Worm (Caenorhabditis elegans) whole organism, L4 larva: ENCODE results near the gene cul-4.

Source experiments
- D1046.2 ChIP-seq: fragments of 200-800 bp; sonication (Bioruptor generic); IDR thresholded peaks from 2 replicates; pipeline ENCODE4 v1.3.6; 2022; ENCODE audit warnings: missing genetic modification characterization, missing compliant biosample characterization
- F10B5.3 ChIP-seq: sonication (generic microtip); optimal IDR thresholded peaks from 2 replicates; lab custom pipeline; 2016; ENCODE audit warnings: mild to moderate bottlenecking, missing genetic modification characterization, missing compliant biosample characterization
- F37D6.2 ChIP-seq: sonication (generic microtip); optimal IDR thresholded peaks from 2 replicates; lab custom pipeline; 2016; ENCODE audit warnings: mild to moderate bottlenecking, missing genetic modification characterization, missing compliant biosample characterization
- Y5F2A.4 ChIP-seq: fragments of 200-800 bp; sonication (Bioruptor generic); optimal IDR thresholded peaks from 2 replicates; lab custom pipeline; 2018; ENCODE audit warnings: mild to moderate bottlenecking, missing genetic modification characterization, missing compliant biosample characterization
- Y75B8A.6 ChIP-seq: fragments of 200-800 bp; sonication (Bioruptor generic); IDR thresholded peaks from 2 replicates; pipeline ENCODE4 v1.3.6; 2022; ENCODE audit warnings: missing genetic modification reagents, missing genetic modification characterization, missing compliant biosample characterization
- ZK337.2 ChIP-seq: fragments of 200-800 bp; sonication (Bioruptor generic); IDR thresholded peaks from 2 replicates; pipeline ENCODE4 v1.3.6; 2022; ENCODE audit warnings: missing genetic modification reagents, missing genetic modification characterization, missing compliant biosample characterization
- aha-1 ChIP-seq: fragments of 150-350 bp; peaks from one replicate; lab custom pipeline; 2014; ENCODE audit warnings: missing biosample characterization, missing genetic modification characterization
- arid-1 ChIP-seq: fragments of 200-800 bp; sonication (Bioruptor generic); conservative IDR thresholded peaks from 2 replicates; pipeline ENCODE4 v1.3.6; 2022; ENCODE audit warnings: missing genetic modification reagents, missing genetic modification characterization, missing compliant biosample characterization
- attf-4 ChIP-seq: sonication (generic microtip); optimal IDR thresholded peaks from 3 replicates; lab custom pipeline; 2017; ENCODE audit warnings: missing biosample characterization, missing genetic modification characterization
- ceh-82 ChIP-seq: sonication (generic microtip); optimal IDR thresholded peaks from 2 replicates; lab custom pipeline; 2017; ENCODE audit warnings: missing biosample characterization, missing genetic modification characterization
- ces-1 ChIP-seq: fragments of 150-350 bp; sonication (generic microtip); optimal IDR thresholded peaks from 4 replicates; lab custom pipeline; 2014; ENCODE audit warnings: missing biosample characterization, missing genetic modification reagents, missing genetic modification characterization
- daf-16 ChIP-seq, 3 experiments: sonication (generic microtip); optimal IDR thresholded peaks; 2 replicates each; lab custom pipeline; 2016 to 2017; ENCODE audit warnings: missing genetic modification characterization in 3 of 3, missing genetic modification reagents in 3 of 3, mild to moderate bottlenecking in 2 of 3, missing compliant biosample characterization in 2 of 3, missing biosample characterization in 1 of 3, moderate library complexity in 1 of 3
- dmd-6 ChIP-seq: fragments of 200-800 bp; sonication (Bioruptor generic); IDR thresholded peaks from 2 replicates; pipeline ENCODE4 v1.3.6; 2022; ENCODE audit warnings: missing genetic modification reagents, missing genetic modification characterization, missing compliant biosample characterization
- dmd-8 ChIP-seq: fragments of 200-800 bp; sonication (Bioruptor generic); IDR thresholded peaks from 2 replicates; pipeline ENCODE4 v1.3.6; 2022; ENCODE audit warnings: missing genetic modification characterization, missing compliant biosample characterization
- dve-1 ChIP-seq: sonication (generic microtip); optimal IDR thresholded peaks from 2 replicates; lab custom pipeline; 2017; ENCODE audit warnings: antibody characterized with exemption, mild to moderate bottlenecking, missing genetic modification characterization, missing compliant biosample characterization; ENCODE audit not compliant: insufficient read depth
- egl-43 ChIP-seq: fragments of 200-800 bp; sonication (Bioruptor generic); IDR thresholded peaks from 2 replicates; pipeline ENCODE4 v1.3.6; 2022; ENCODE audit warnings: missing genetic modification reagents, missing genetic modification characterization, missing compliant biosample characterization
- fos-1 ChIP-seq: fragments of 150-350 bp; optimal IDR thresholded peaks from 2 replicates; lab custom pipeline; 2014; ENCODE audit warnings: missing biosample characterization, missing genetic modification characterization
- hif-1 ChIP-seq, 2 experiments: sonication (generic microtip); optimal IDR thresholded peaks; 2 replicates each; lab custom pipeline; 2016 to 2017; ENCODE audit warnings: missing compliant biosample characterization in 2 of 2, missing genetic modification characterization in 2 of 2, missing genetic modification reagents in 2 of 2, missing genotype in 2 of 2, mild to moderate bottlenecking in 1 of 2
- hlh-11 ChIP-seq: fragments of 200-800 bp; sonication (Bioruptor generic); optimal IDR thresholded peaks from 2 replicates; lab custom pipeline; 2018; ENCODE audit warnings: mild to moderate bottlenecking, missing genetic modification characterization, missing compliant biosample characterization
- hlh-30 ChIP-seq: sonication (generic microtip); optimal IDR thresholded peaks from 2 replicates; lab custom pipeline; 2017; ENCODE audit warnings: antibody characterized with exemption, mild to moderate bottlenecking, missing genetic modification characterization, missing compliant biosample characterization; ENCODE audit not compliant: insufficient read depth
- jun-1 ChIP-seq: fragments of 150-350 bp; optimal IDR thresholded peaks from 2 replicates; lab custom pipeline; 2014; ENCODE audit warnings: missing biosample characterization, missing genetic modification reagents, missing genetic modification characterization
- lin-1 ChIP-seq: fragments of 200-800 bp; sonication (Bioruptor generic); IDR thresholded peaks from 2 replicates; pipeline ENCODE4 v1.3.6; 2022; ENCODE audit warnings: missing genetic modification reagents, missing genetic modification characterization, missing compliant biosample characterization
- lin-39 ChIP-seq: fragments of 150-350 bp; optimal IDR thresholded peaks from 2 replicates; lab custom pipeline; 2014; ENCODE audit warnings: missing biosample characterization, missing genetic modification reagents, missing genetic modification characterization
- lir-3 ChIP-seq: sonication (generic microtip); optimal IDR thresholded peaks from 2 replicates; lab custom pipeline; 2016; ENCODE audit warnings: mild to moderate bottlenecking, missing genetic modification characterization, missing compliant biosample characterization
- lsy-2 ChIP-seq, 2 experiments: fragments of 150-350 bp in 1 of 2; sonication (generic microtip) in 1 of 2; optimal IDR thresholded peaks; 2 replicates each; lab custom pipeline; 2014 to 2017; ENCODE audit warnings: missing biosample characterization in 2 of 2, missing genetic modification characterization in 2 of 2
- madf-5 ChIP-seq, 2 experiments: fragments of 200-800 bp; sonication (Bioruptor generic); IDR thresholded peaks; 2 replicates each; pipeline ENCODE4 v1.3.6; 2022; ENCODE audit warnings: missing compliant biosample characterization in 2 of 2, missing genetic modification characterization in 2 of 2
- mdl-1 ChIP-seq, 2 experiments: fragments of 150-350 bp in 1 of 2; sonication (generic microtip) in 1 of 2; optimal IDR thresholded peaks; 2 replicates each; lab custom pipeline; 2014 to 2017; ENCODE audit warnings: missing biosample characterization in 2 of 2, missing genetic modification characterization in 2 of 2
- mdt-29 ChIP-seq: fragments of 200-800 bp; sonication (Bioruptor generic); IDR thresholded peaks from 2 replicates; pipeline ENCODE4 v1.3.6; 2022; ENCODE audit warnings: missing genetic modification reagents, missing genetic modification characterization, missing compliant biosample characterization
- mxl-2 ChIP-seq: fragments of 200-800 bp; sonication (Bioruptor generic); conservative IDR thresholded peaks from 2 replicates; pipeline ENCODE4 v1.3.6; 2022; ENCODE audit warnings: missing genetic modification reagents, missing genetic modification characterization, missing compliant biosample characterization
- mxl-3 ChIP-seq: fragments of 200-800 bp; sonication (Bioruptor generic); optimal IDR thresholded peaks from 2 replicates; lab custom pipeline; 2018; ENCODE audit warnings: mild to moderate bottlenecking, missing genetic modification characterization, missing compliant biosample characterization
- nhr-102 ChIP-seq: sonication (generic microtip); optimal IDR thresholded peaks from 2 replicates; lab custom pipeline; 2016; ENCODE audit warnings: mild to moderate bottlenecking, missing genetic modification characterization, moderate library complexity, missing compliant biosample characterization
- nhr-111 ChIP-seq: fragments of 200-800 bp; sonication (Bioruptor generic); optimal IDR thresholded peaks from 2 replicates; lab custom pipeline; 2018; ENCODE audit warnings: mild to moderate bottlenecking, missing genetic modification characterization, missing compliant biosample characterization
- nhr-25 ChIP-seq: sonication (generic microtip); optimal IDR thresholded peaks from 2 replicates; lab custom pipeline; 2017; ENCODE audit warnings: missing genetic modification characterization, mild to moderate bottlenecking, missing compliant biosample characterization, antibody characterized with exemption, moderate library complexity, borderline replicate concordance; ENCODE audit not compliant: insufficient read depth
- nhr-28 ChIP-seq: fragments of 150-350 bp; optimal IDR thresholded peaks from 2 replicates; lab custom pipeline; 2014; ENCODE audit warnings: missing biosample characterization, missing genetic modification characterization
- nhr-48 ChIP-seq: sonication (generic microtip); optimal IDR thresholded peaks from 2 replicates; lab custom pipeline; 2016; ENCODE audit warnings: mild to moderate bottlenecking, missing genetic modification characterization, missing compliant biosample characterization
- php-3 ChIP-seq: fragments of 200-800 bp; sonication (Bioruptor generic); IDR thresholded peaks from 2 replicates; pipeline ENCODE4 v1.3.6; 2022; ENCODE audit warnings: missing genetic modification reagents, missing genetic modification characterization, missing compliant biosample characterization
- pqm-1 ChIP-seq: sonication (generic microtip); optimal IDR thresholded peaks from 2 replicates; lab custom pipeline; 2017; ENCODE audit warnings: missing biosample characterization, missing genetic modification characterization
- rbr-2 ChIP-seq: sonication (generic microtip); optimal IDR thresholded peaks from 2 replicates; lab custom pipeline; 2016; ENCODE audit warnings: missing genotype, missing genetic modification characterization, missing compliant biosample characterization
- set-16 ChIP-seq: fragments of 200-800 bp; sonication (Bioruptor generic); IDR thresholded peaks from 2 replicates; pipeline ENCODE4 v1.3.6; 2022; ENCODE audit warnings: missing genetic modification reagents, missing genetic modification characterization, missing compliant biosample characterization
- skn-1 ChIP-seq: fragments of 150-350 bp; optimal IDR thresholded peaks from 2 replicates; lab custom pipeline; 2014; ENCODE audit warnings: missing biosample characterization, missing genetic modification characterization
- snpc-1.2 ChIP-seq: fragments of 200-800 bp; sonication (Bioruptor generic); IDR thresholded peaks from 2 replicates; pipeline ENCODE4 v1.3.6; 2022; ENCODE audit warnings: missing genetic modification reagents, missing genetic modification characterization, missing compliant biosample characterization
- snpc-4 ChIP-seq: fragments of 150-350 bp; optimal IDR thresholded peaks from 2 replicates; lab custom pipeline; 2014; ENCODE audit warnings: missing biosample characterization, missing genetic modification characterization
- spr-1 ChIP-seq: sonication (generic microtip); optimal IDR thresholded peaks from 2 replicates; lab custom pipeline; 2016; ENCODE audit warnings: mild to moderate bottlenecking, missing genetic modification characterization, missing compliant biosample characterization
- unc-62 ChIP-seq, 3 experiments: fragments of 150-350 bp in 1 of 3; sonication (generic microtip); optimal IDR thresholded peaks in 2 of 3; peaks in 1 of 3; 1 replicate in 1 of 3; 2 replicates in 2 of 3; lab custom pipeline; 2014 to 2017; ENCODE audit warnings: missing biosample characterization in 3 of 3, missing genetic modification characterization in 3 of 3, missing genetic modification reagents in 3 of 3, missing genotype in 1 of 3
- vab-7 ChIP-seq: fragments of 200-800 bp; sonication (Bioruptor generic); IDR thresholded peaks from 2 replicates; pipeline ENCODE4 v1.3.6; 2022; ENCODE audit warnings: missing genetic modification reagents, missing genetic modification characterization, missing compliant biosample characterization
- zfp-2 ChIP-seq: sonication (generic microtip); optimal IDR thresholded peaks from 2 replicates; lab custom pipeline; 2016; ENCODE audit warnings: mild to moderate bottlenecking, missing genetic modification characterization, missing compliant biosample characterization
- zip-11 ChIP-seq: fragments of 200-800 bp; sonication (Bioruptor generic); IDR thresholded peaks from 2 replicates; pipeline ENCODE4 v1.3.6; 2022; ENCODE audit warnings: missing genetic modification characterization, missing compliant biosample characterization
- ztf-7 ChIP-seq: fragments of 150-350 bp; optimal IDR thresholded peaks from 2 replicates; lab custom pipeline; 2014; ENCODE audit warnings: missing biosample characterization, missing genetic modification characterization

The cul-4 gene

ce11 chrII:7273517-7273916 is 28.4 kb upstream of the cul-4 start (continued):
- TF ChIP-seq lin-1 (GFP tag; lab: Robert Waterston, UW), result 0 out of 2 replicates have a peak, but pooled peaks have one; percentile 22

- TF ChIP-seq F37D6.2, result no peak
- no peak for TF ChIP-seq rbr-2 (tag; lab: Kevin White, UChicago)
- TF ChIP-seq ztf-7 (tag; lab: Kevin White, UChicago), result peak; percentile 8
- no peak for TF ChIP-seq snpc-4 (tag; lab: Kevin White, UChicago)
- TF ChIP-seq nhr-111 (GFP tag; lab: Kevin White, UChicago), result no peak
- no peak for TF ChIP-seq mxl-2 (GFP tag; lab: Robert Waterston, UW)
- no peak for TF ChIP-seq jun-1 (tag; lab: Kevin White, UChicago)
- peak; percentile 83 for TF ChIP-seq nhr-48 (tag; lab: Kevin White, UChicago)
- no peak for TF ChIP-seq lin-1 (GFP tag; lab: Robert Waterston, UW)
- no peak for TF ChIP-seq ZK337.2 (GFP tag; lab: Robert Waterston, UW)
- peak; percentile 14 for TF ChIP-seq mxl-3
- no peak for TF ChIP-seq nhr-25
- peak; percentile 74 for TF ChIP-seq nhr-28 (tag; lab: Kevin White, UChicago)
- TF ChIP-seq F10B5.3 (tag; lab: Kevin White, UChicago), result no peak
- TF ChIP-seq Y5F2A.4 (GFP tag; lab: Kevin White, UChicago), result no peak
- TF ChIP-seq unc-62 (GFP tag; optimal IDR thresholded peaks at IDR 0.05 in 1 of 2; lab: Kevin White, UChicago), result peak in 1 of 2 experiments; percentile 31
- no peak for TF ChIP-seq unc-62 (tag; optimal IDR thresholded peaks at IDR 0.05; lab: Kevin White, UChicago)
- TF ChIP-seq spr-1 (tag; lab: Kevin White, UChicago), result no peak
- TF ChIP-seq ces-1, result no peak
- peak in 1 of 2 experiments; percentile 21 for TF ChIP-seq mdl-1 (tag; optimal IDR thresholded peaks at IDR 0.05; lab: Kevin White, UChicago)
- no peak for TF ChIP-seq D1046.2 (GFP tag; lab: Robert Waterston, UW)
- no peak for TF ChIP-seq skn-1 (tag; lab: Kevin White, UChicago)
- TF ChIP-seq php-3 (GFP tag; lab: Robert Waterston, UW), result peak; percentile 92
- TF ChIP-seq hlh-11 (tag; lab: Kevin White, UChicago), result peak; percentile 80
- no peak for TF ChIP-seq aha-1 (tag; lab: Kevin White, UChicago)
- TF ChIP-seq vab-7 (GFP tag; lab: Robert Waterston, UW), result no peak
- no peak for TF ChIP-seq attf-4 (tag; lab: Kevin White, UChicago)
- TF ChIP-seq hlh-30 (tag; lab: Kevin White, UChicago), result peak; percentile 31
- no peak for TF ChIP-seq snpc-1.2 (GFP tag; lab: Robert Waterston, UW)
- TF ChIP-seq dmd-6, result peak; percentile 81
- TF ChIP-seq Y75B8A.6, result no peak
- no peak for TF ChIP-seq lin-39 (tag; lab: Kevin White, UChicago)
- no peak for TF ChIP-seq daf-16 (GFP tag; optimal IDR thresholded peaks at IDR 0.05; lab: Kevin White, UChicago)
- peak; percentile 99 for TF ChIP-seq daf-16 (tag; optimal IDR thresholded peaks at IDR 0.05; lab: Kevin White, UChicago)
- no peak for TF ChIP-seq zfp-2 (tag; lab: Kevin White, UChicago)
- TF ChIP-seq egl-43 (GFP tag; lab: Robert Waterston, UW), result no peak
- TF ChIP-seq nhr-102 (tag; lab: Kevin White, UChicago), result peak; percentile 84
- no peak for TF ChIP-seq lir-3 (tag; lab: Kevin White, UChicago)
- TF ChIP-seq zip-11 (GFP tag; lab: Robert Waterston, UW), result no peak
- TF ChIP-seq madf-5 (GFP tag; IDR thresholded peaks at IDR 0.05; lab: Robert Waterston, UW), result no peak
- TF ChIP-seq dmd-8 (GFP tag; lab: Robert Waterston, UW), result no peak
- no peak for TF ChIP-seq mdt-29 (GFP tag; lab: Robert Waterston, UW)
- TF ChIP-seq fos-1 (tag; lab: Kevin White, UChicago), result no peak
- TF ChIP-seq set-16 (GFP tag; lab: Robert Waterston, UW), result no peak
- TF ChIP-seq hif-1 (tag; optimal IDR thresholded peaks at IDR 0.05; lab: Kevin White, UChicago), result no peak
- TF ChIP-seq dve-1 (tag; lab: Kevin White, UChicago), result peak; percentile 78
- TF ChIP-seq arid-1, result no peak
- peak in 1 of 2 experiments; percentile 11 for TF ChIP-seq lsy-2 (tag; optimal IDR thresholded peaks at IDR 0.05; lab: Kevin White, UChicago)
- no peak for TF ChIP-seq ceh-82
- TF ChIP-seq pqm-1 (tag; lab: Kevin White, UChicago), result peak; percentile 9
These were observed 24.6 kb upstream of the cul-4 start for ce11 chrII:7277257-7277656.
